Worm (Caenorhabditis elegans) whole organism, L3 larva: Measurements from ENCODE around the gene F20D6.11.

Experiments used
- R02D3.7 ChIP-seq: fragments of 150-350 bp; optimal IDR thresholded peaks from 2 replicates; lab custom pipeline; 2014; ENCODE audit warnings: missing biosample characterization, missing genetic modification characterization
- aly-2 ChIP-seq: fragments of 150-350 bp; optimal IDR thresholded peaks from 2 replicates; lab custom pipeline; 2014; ENCODE audit warnings: missing biosample characterization, missing genetic modification characterization
- ama-1 ChIP-seq: fragments of 150-350 bp; optimal IDR thresholded peaks from 2 replicates; lab custom pipeline; 2018
- ceh-28 ChIP-seq: fragments of 150-350 bp; optimal IDR thresholded peaks from 2 replicates; lab custom pipeline; 2014; ENCODE audit warnings: missing biosample characterization, missing genetic modification reagents, missing genetic modification characterization
- ceh-82 ChIP-seq: fragments of 150-350 bp; optimal IDR thresholded peaks from 2 replicates; lab custom pipeline; 2014; ENCODE audit warnings: missing biosample characterization, missing genetic modification characterization
- ceh-9 ChIP-seq: sonication (generic microtip); optimal IDR thresholded peaks from 2 replicates; lab custom pipeline; 2018; ENCODE audit warnings: missing biosample characterization, missing genetic modification characterization
- egl-27 ChIP-seq: sonication (generic microtip); optimal IDR thresholded peaks from 4 replicates; lab custom pipeline; 2017; ENCODE audit warnings: missing biosample characterization, missing genetic modification reagents, missing genetic modification characterization
- egl-5 ChIP-seq: fragments of 150-350 bp; optimal IDR thresholded peaks from 2 replicates; lab custom pipeline; 2017; ENCODE audit warnings: missing biosample characterization, missing genetic modification reagents, missing genetic modification characterization, inconsistent platforms
- elt-1 ChIP-seq: fragments of 150-350 bp; optimal IDR thresholded peaks from 2 replicates; lab custom pipeline; 2014; ENCODE audit warnings: missing biosample characterization, missing genetic modification characterization
- elt-2 ChIP-seq: sonication (generic microtip); optimal IDR thresholded peaks from 2 replicates; lab custom pipeline; 2016; ENCODE audit warnings: missing genetic modification reagents, mild to moderate bottlenecking, missing genetic modification characterization, missing compliant biosample characterization
- elt-3 ChIP-seq, 3 experiments: fragments of 150-350 bp in 1 of 3; sonication (generic microtip) in 2 of 3; optimal IDR thresholded peaks; 2 replicates in 2 of 3; 4 replicates in 1 of 3; lab custom pipeline; 2014 to 2017; ENCODE audit warnings: missing biosample characterization in 3 of 3, missing genetic modification characterization in 3 of 3
- fkh-10 ChIP-seq: sonication (generic microtip); optimal IDR thresholded peaks from 2 replicates; lab custom pipeline; 2017; ENCODE audit warnings: missing biosample characterization, missing genetic modification reagents, missing genetic modification characterization
- fkh-2 ChIP-seq: fragments of 150-350 bp; optimal IDR thresholded peaks from 2 replicates; lab custom pipeline; 2014; ENCODE audit warnings: missing biosample characterization, missing genetic modification reagents, missing genetic modification characterization
- hmg-11 ChIP-seq: sonication (generic microtip); optimal IDR thresholded peaks from 2 replicates; lab custom pipeline; 2016; ENCODE audit warnings: missing genetic modification characterization, missing compliant biosample characterization
- lin-15B ChIP-seq: fragments of 150-350 bp; optimal IDR thresholded peaks from 2 replicates; lab custom pipeline; 2014; ENCODE audit warnings: missing biosample characterization, missing genetic modification characterization
- lin-39 ChIP-seq: fragments of 150-350 bp; optimal IDR thresholded peaks from 2 replicates; lab custom pipeline; 2018; ENCODE audit warnings: missing biosample characterization, missing genetic modification reagents, missing genetic modification characterization
- lsy-12 ChIP-seq: sonication (generic microtip); optimal IDR thresholded peaks from 2 replicates; lab custom pipeline; 2016; ENCODE audit warnings: mild to moderate bottlenecking, missing genetic modification characterization, missing compliant biosample characterization
- mdl-1 ChIP-seq: fragments of 150-350 bp; optimal IDR thresholded peaks from 2 replicates; lab custom pipeline; 2014; ENCODE audit warnings: missing biosample characterization, missing genetic modification characterization
- nfya-1 ChIP-seq: sonication (generic microtip); optimal IDR thresholded peaks from 2 replicates; lab custom pipeline; 2017; ENCODE audit warnings: missing genetic modification characterization, mild to moderate bottlenecking, missing compliant biosample characterization, antibody characterized with exemption, moderate library complexity; ENCODE audit not compliant: insufficient read depth
- nhr-11 ChIP-seq: fragments of 150-350 bp; optimal IDR thresholded peaks from 2 replicates; lab custom pipeline; 2014; ENCODE audit warnings: missing biosample characterization, missing genetic modification characterization
- nhr-23 ChIP-seq: fragments of 150-350 bp; optimal IDR thresholded peaks from 2 replicates; lab custom pipeline; 2014; ENCODE audit warnings: missing biosample characterization, missing genetic modification reagents, missing genetic modification characterization
- nhr-237 ChIP-seq: fragments of 150-350 bp; optimal IDR thresholded peaks from 2 replicates; lab custom pipeline; 2014; ENCODE audit warnings: missing biosample characterization, missing genetic modification characterization
- nhr-25 ChIP-seq: sonication (generic microtip); optimal IDR thresholded peaks from 2 replicates; lab custom pipeline; 2017; ENCODE audit warnings: missing biosample characterization, missing genetic modification characterization
- nhr-28 ChIP-seq: fragments of 150-350 bp; optimal IDR thresholded peaks from 2 replicates; lab custom pipeline; 2014; ENCODE audit warnings: missing biosample characterization, missing genetic modification characterization
- nhr-43 ChIP-seq: sonication (generic microtip); optimal IDR thresholded peaks from 2 replicates; lab custom pipeline; 2016; ENCODE audit warnings: mild to moderate bottlenecking, missing genetic modification characterization, missing compliant biosample characterization; ENCODE audit not compliant: poor library complexity, severe bottlenecking
- nhr-67 ChIP-seq: fragments of 150-350 bp; optimal IDR thresholded peaks from 2 replicates; lab custom pipeline; 2014; ENCODE audit warnings: missing biosample characterization, missing genetic modification characterization
- nhr-76 ChIP-seq: fragments of 150-350 bp; sonication (generic microtip); optimal IDR thresholded peaks from 5 replicates; lab custom pipeline; 2014; ENCODE audit warnings: missing biosample characterization, missing genetic modification characterization
- nhr-77 ChIP-seq: fragments of 150-350 bp; optimal IDR thresholded peaks from 2 replicates; lab custom pipeline; 2014; ENCODE audit warnings: missing biosample characterization, missing genetic modification characterization
- pha-4 ChIP-seq: fragments of 150-350 bp; optimal IDR thresholded peaks from 2 replicates; lab custom pipeline; 2014; ENCODE audit warnings: missing biosample characterization, missing genetic modification reagents, missing genetic modification characterization
- pqm-1 ChIP-seq: fragments of 150-350 bp; optimal IDR thresholded peaks from 2 replicates; lab custom pipeline; 2017; ENCODE audit warnings: missing biosample characterization, missing genetic modification characterization, inconsistent platforms
- sea-2 ChIP-seq: fragments of 150-350 bp; sonication (generic microtip); optimal IDR thresholded peaks from 4 replicates; lab custom pipeline; 2014; ENCODE audit warnings: missing biosample characterization, missing genetic modification reagents, missing genetic modification characterization
- skn-1 ChIP-seq: fragments of 150-350 bp; optimal IDR thresholded peaks from 2 replicates; lab custom pipeline; 2014; ENCODE audit warnings: missing biosample characterization, missing genetic modification characterization
- snpc-4 ChIP-seq: fragments of 150-350 bp; optimal IDR thresholded peaks from 2 replicates; lab custom pipeline; 2014; ENCODE audit warnings: missing biosample characterization, missing genetic modification characterization
- tbx-2 ChIP-seq: sonication (generic microtip); optimal IDR thresholded peaks from 2 replicates; lab custom pipeline; 2016; ENCODE audit warnings: mild to moderate bottlenecking, missing genetic modification characterization, missing compliant biosample characterization
- unc-62 ChIP-seq: fragments of 150-350 bp; sonication (generic microtip); optimal IDR thresholded peaks from 4 replicates; lab custom pipeline; 2014; ENCODE audit warnings: missing biosample characterization, missing genetic modification reagents, missing genetic modification characterization
- zag-1 ChIP-seq: fragments of 150-350 bp; optimal IDR thresholded peaks from 2 replicates; lab custom pipeline; 2014; ENCODE audit warnings: missing biosample characterization, missing genetic modification characterization
- ztf-11 ChIP-seq: fragments of 150-350 bp; optimal IDR thresholded peaks from 2 replicates; lab custom pipeline; 2014; ENCODE audit warnings: missing biosample characterization, missing genetic modification characterization
- ztf-4 ChIP-seq: fragments of 150-350 bp; optimal IDR thresholded peaks from 2 replicates; lab custom pipeline; 2014; ENCODE audit warnings: missing biosample characterization, missing genetic modification characterization

F20D6.11 gene

DNA sequence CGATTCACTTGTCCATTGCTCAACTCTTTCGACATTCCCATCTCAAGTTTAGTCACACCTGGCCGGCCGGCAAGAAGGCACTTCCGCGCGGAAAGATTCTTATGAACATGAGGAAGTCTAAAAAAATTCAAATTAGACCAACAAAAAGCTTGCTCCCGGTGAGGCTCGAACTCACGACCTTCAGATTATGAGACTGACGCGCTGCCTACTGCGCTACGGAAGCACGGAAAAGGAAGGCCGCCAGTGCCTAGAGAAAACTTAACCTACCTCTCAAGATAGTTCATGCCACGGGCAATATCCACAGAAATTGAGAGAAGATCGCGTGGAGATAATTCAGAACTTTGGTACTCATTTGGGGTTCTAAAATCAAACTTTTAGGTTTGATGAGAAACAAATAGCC, 31.2 kb upstream of the F20D6.11 start:
- TF ChIP-seq fkh-2 (tag; lab: Kevin White, UChicago) (no peak), nfya-1 (tag; lab: Kevin White, UChicago) (peak; percentile 25), snpc-4 (tag; lab: Kevin White, UChicago) (peak; percentile 62), elt-3 (tag; optimal IDR thresholded peaks at IDR 0.05; lab: Kevin White, UChicago) (no peak), elt-2 (tag; lab: Kevin White, UChicago) (peak; percentile 1)
- TF ChIP-seq, all 47 proteins: peak for 3

DNA sequence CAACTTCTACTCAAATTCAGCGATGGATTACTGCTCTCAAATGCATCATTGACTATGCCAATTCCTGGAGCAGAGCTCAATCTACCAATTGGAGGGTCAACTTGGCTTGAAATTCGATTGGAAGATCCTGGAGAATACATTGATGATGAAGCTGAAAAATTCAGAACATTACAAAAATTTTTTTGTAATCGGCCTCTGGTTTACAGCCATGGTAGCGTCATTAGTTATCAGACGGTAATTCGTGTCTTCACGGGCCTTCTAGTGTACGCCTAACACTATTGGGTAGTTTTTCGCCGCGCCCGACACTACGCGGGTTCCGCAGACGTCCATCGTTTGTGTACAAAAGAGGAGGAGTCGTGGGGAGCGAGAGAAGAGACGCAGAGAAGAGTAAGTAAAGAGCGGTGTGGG, 29.8 kb upstream of the F20D6.11 start:
- no peak for TF ChIP-seq fkh-2 (tag; lab: Kevin White, UChicago)
- peak; percentile 91 for TF ChIP-seq aly-2 (tag; lab: Kevin White, UChicago)
- peak; percentile 3 for TF ChIP-seq zag-1 (tag; lab: Kevin White, UChicago)
- peak; percentile 84 for TF ChIP-seq nhr-25 (tag; lab: Kevin White, UChicago)
- TF ChIP-seq nhr-76: no peak
- TF ChIP-seq nfya-1 (tag; lab: Kevin White, UChicago): peak; percentile 82
- TF ChIP-seq nhr-43 (tag; lab: Kevin White, UChicago): peak; percentile 81
- TF ChIP-seq egl-27 (tag; lab: Kevin White, UChicago): peak; percentile 66
- TF ChIP-seq nhr-77: peak; percentile 45
- peak; percentile 94 for TF ChIP-seq ama-1 (lab: Kevin White, UChicago)
- TF ChIP-seq fkh-10 (GFP tag; lab: Kevin White, UChicago): no peak
- peak; percentile 80 for TF ChIP-seq hmg-11
- peak; percentile 77 for TF ChIP-seq pqm-1
- peak; percentile 69 for TF ChIP-seq lin-39 (tag; lab: Kevin White, UChicago)
- no peak for TF ChIP-seq mdl-1 (tag; lab: Kevin White, UChicago)
- peak; percentile 91 for TF ChIP-seq nhr-23
- peak; percentile 69 for TF ChIP-seq tbx-2 (tag; lab: Kevin White, UChicago)
- peak; percentile 86 for TF ChIP-seq pha-4 (tag; lab: Kevin White, UChicago)
- TF ChIP-seq sea-2 (GFP tag; lab: Kevin White, UChicago): no peak
- TF ChIP-seq ceh-28 (tag; lab: Kevin White, UChicago): peak; percentile 59
- peak in 1 of 3 experiments; percentile 40 for TF ChIP-seq elt-3 (tag; optimal IDR thresholded peaks at IDR 0.05; lab: Kevin White, UChicago)
- TF ChIP-seq snpc-4 (tag; lab: Kevin White, UChicago): peak; percentile 99
- TF ChIP-seq lin-15B: peak; percentile 49
- peak; percentile 41 for TF ChIP-seq ceh-82 (tag; lab: Kevin White, UChicago)
- TF ChIP-seq R02D3.7 (tag; lab: Kevin White, UChicago): peak; percentile 73
- TF ChIP-seq elt-1 (tag; lab: Kevin White, UChicago): no peak
- peak; percentile 70 for TF ChIP-seq elt-2 (tag; lab: Kevin White, UChicago)
- TF ChIP-seq lsy-12 (tag; lab: Kevin White, UChicago): peak; percentile 58

DNA sequence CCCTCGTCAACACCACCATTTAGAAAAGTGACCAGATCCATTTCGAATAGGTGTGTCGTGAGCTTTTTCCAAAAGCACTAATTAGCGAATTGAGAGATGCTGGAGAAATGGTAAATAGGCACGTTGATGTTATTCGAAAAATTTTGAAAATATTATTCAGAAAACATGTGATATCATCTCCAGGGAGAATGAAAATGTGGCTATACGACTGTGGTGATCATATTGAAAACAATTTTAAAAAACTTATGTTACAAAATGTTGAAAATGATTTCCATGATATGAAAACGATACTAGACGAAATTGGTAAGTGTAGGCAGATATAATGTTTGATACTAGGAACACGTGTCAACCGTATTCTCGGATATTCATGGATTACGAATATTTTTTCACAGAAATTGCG, 27.9 kb upstream of the F20D6.11 start, which contains the start of gene K07C11.10:
Gene K07C11.10 (minus strand): TSS at position 101 of the 400 bp plus-strand sequence.
- TF ChIP-seq elt-2 (tag; lab: Kevin White, UChicago) (no peak), fkh-10 (GFP tag; lab: Kevin White, UChicago) (no peak), skn-1 (tag; lab: Kevin White, UChicago) (no peak), ceh-9 (tag; lab: Kevin White, UChicago) (no peak), zag-1 (tag; lab: Kevin White, UChicago) (no peak), nhr-28 (tag; lab: Kevin White, UChicago) (no peak), nhr-77 (no peak), egl-5 (tag; lab: Kevin White, UChicago) (no peak), ztf-4 (tag; lab: Kevin White, UChicago) (no peak)

DNA sequence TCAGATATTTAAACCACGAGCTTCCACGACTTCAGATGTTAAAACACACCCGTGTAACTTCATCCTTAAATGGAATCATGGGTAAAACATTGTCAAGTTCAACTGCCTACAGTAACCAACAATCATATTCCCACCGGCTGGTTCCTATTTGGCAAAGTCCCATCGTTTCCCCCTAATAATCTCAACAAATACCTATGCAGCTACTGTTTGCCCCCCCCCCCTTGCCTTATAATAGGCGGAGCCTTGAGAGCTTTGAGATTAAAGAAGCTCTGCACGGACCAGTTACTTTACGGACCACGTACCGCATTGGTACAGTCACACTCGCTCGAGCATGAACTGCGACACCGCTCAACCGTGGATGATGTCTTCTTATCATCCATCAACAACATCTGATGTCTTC, 25.7 kb upstream of the F20D6.11 start, which contains the start of gene pax-1:
Gene pax-1 (plus strand): TSS at position 301 of the 400 bp plus-strand sequence.
- no peak for TF ChIP-seq pha-4 (tag; lab: Kevin White, UChicago)
- no peak for TF ChIP-seq mdl-1 (tag; lab: Kevin White, UChicago)
- TF ChIP-seq nhr-25 (tag; lab: Kevin White, UChicago): no peak
- TF ChIP-seq elt-3 (tag; optimal IDR thresholded peaks at IDR 0.05; lab: Kevin White, UChicago): no peak
- TF ChIP-seq nhr-43 (tag; lab: Kevin White, UChicago): no peak
- no peak for TF ChIP-seq elt-1 (tag; lab: Kevin White, UChicago)
- no peak for TF ChIP-seq nhr-28 (tag; lab: Kevin White, UChicago)
- TF ChIP-seq egl-27 (tag; lab: Kevin White, UChicago): no peak
- TF ChIP-seq R02D3.7 (tag; lab: Kevin White, UChicago): no peak
- no peak for TF ChIP-seq nhr-67 (tag; lab: Kevin White, UChicago)
- TF ChIP-seq nhr-11 (tag; lab: Kevin White, UChicago): no peak
- no peak for TF ChIP-seq lin-15B
- TF ChIP-seq unc-62 (GFP tag; lab: Kevin White, UChicago): no peak
- TF ChIP-seq ztf-11 (tag; lab: Kevin White, UChicago): no peak
- TF ChIP-seq skn-1 (tag; lab: Kevin White, UChicago): no peak
- TF ChIP-seq fkh-2 (tag; lab: Kevin White, UChicago): no peak
- TF ChIP-seq ztf-4 (tag; lab: Kevin White, UChicago): no peak
- no peak for TF ChIP-seq nhr-237 (tag; lab: Kevin White, UChicago)
- no peak for TF ChIP-seq tbx-2 (tag; lab: Kevin White, UChicago)
- TF ChIP-seq lsy-12 (tag; lab: Kevin White, UChicago): no peak
